Worm (Caenorhabditis elegans) whole organism, L3 larva: ENCODE data around the gene srw-51.

Experiments used
- R02D3.7 ChIP-seq: fragments of 150-350 bp; optimal IDR thresholded peaks from 2 replicates; lab custom pipeline; 2014; ENCODE audit warnings: missing biosample characterization, missing genetic modification characterization
- ZK546.5 ChIP-seq: sonication (generic microtip); optimal IDR thresholded peaks from 2 replicates; lab custom pipeline; 2017; ENCODE audit warnings: missing biosample characterization, missing genetic modification characterization
- aly-2 ChIP-seq: fragments of 150-350 bp; optimal IDR thresholded peaks from 2 replicates; lab custom pipeline; 2014; ENCODE audit warnings: missing biosample characterization, missing genetic modification characterization
- ceh-16 ChIP-seq: sonication (generic microtip); optimal IDR thresholded peaks from 2 replicates; lab custom pipeline; 2017; ENCODE audit warnings: missing biosample characterization, missing genetic modification characterization
- ceh-28 ChIP-seq: fragments of 150-350 bp; optimal IDR thresholded peaks from 2 replicates; lab custom pipeline; 2014; ENCODE audit warnings: missing biosample characterization, missing genetic modification reagents, missing genetic modification characterization
- ceh-9 ChIP-seq: sonication (generic microtip); optimal IDR thresholded peaks from 2 replicates; lab custom pipeline; 2018; ENCODE audit warnings: missing biosample characterization, missing genetic modification characterization
- daf-12 ChIP-seq: fragments of 150-350 bp; optimal IDR thresholded peaks from 2 replicates; lab custom pipeline; 2014; ENCODE audit warnings: missing biosample characterization, missing genetic modification reagents, missing genetic modification characterization
- elt-2 ChIP-seq: sonication (generic microtip); optimal IDR thresholded peaks from 2 replicates; lab custom pipeline; 2016; ENCODE audit warnings: missing genetic modification reagents, mild to moderate bottlenecking, missing genetic modification characterization, missing compliant biosample characterization
- elt-3 ChIP-seq, 3 experiments: fragments of 150-350 bp in 1 of 3; sonication (generic microtip) in 2 of 3; optimal IDR thresholded peaks; 2 replicates in 2 of 3; 4 replicates in 1 of 3; lab custom pipeline; 2014 to 2017; ENCODE audit warnings: missing biosample characterization in 3 of 3, missing genetic modification characterization in 3 of 3
- eor-1 ChIP-seq, 2 experiments: fragments of 150-350 bp; optimal IDR thresholded peaks; 2 replicates each; lab custom pipeline; 2014 to 2018; ENCODE audit warnings: missing biosample characterization in 2 of 2, missing genetic modification characterization in 2 of 2
- fkh-10 ChIP-seq: sonication (generic microtip); optimal IDR thresholded peaks from 2 replicates; lab custom pipeline; 2017; ENCODE audit warnings: missing biosample characterization, missing genetic modification reagents, missing genetic modification characterization
- fkh-2 ChIP-seq: fragments of 150-350 bp; optimal IDR thresholded peaks from 2 replicates; lab custom pipeline; 2014; ENCODE audit warnings: missing biosample characterization, missing genetic modification reagents, missing genetic modification characterization
- hmg-11 ChIP-seq: sonication (generic microtip); optimal IDR thresholded peaks from 2 replicates; lab custom pipeline; 2016; ENCODE audit warnings: missing genetic modification characterization, missing compliant biosample characterization
- lin-15B ChIP-seq: fragments of 150-350 bp; optimal IDR thresholded peaks from 2 replicates; lab custom pipeline; 2014; ENCODE audit warnings: missing biosample characterization, missing genetic modification characterization
- lsy-12 ChIP-seq: sonication (generic microtip); optimal IDR thresholded peaks from 2 replicates; lab custom pipeline; 2016; ENCODE audit warnings: mild to moderate bottlenecking, missing genetic modification characterization, missing compliant biosample characterization
- mdl-1 ChIP-seq: fragments of 150-350 bp; optimal IDR thresholded peaks from 2 replicates; lab custom pipeline; 2014; ENCODE audit warnings: missing biosample characterization, missing genetic modification characterization
- mml-1 ChIP-seq: fragments of 150-350 bp; sonication (generic microtip); optimal IDR thresholded peaks from 3 replicates; lab custom pipeline; 2014; ENCODE audit warnings: missing biosample characterization, missing genetic modification characterization
- nfya-1 ChIP-seq: sonication (generic microtip); optimal IDR thresholded peaks from 2 replicates; lab custom pipeline; 2017; ENCODE audit warnings: missing genetic modification characterization, mild to moderate bottlenecking, missing compliant biosample characterization, antibody characterized with exemption, moderate library complexity; ENCODE audit not compliant: insufficient read depth
- nhr-11 ChIP-seq: fragments of 150-350 bp; optimal IDR thresholded peaks from 2 replicates; lab custom pipeline; 2014; ENCODE audit warnings: missing biosample characterization, missing genetic modification characterization
- nhr-12 ChIP-seq: fragments of 150-350 bp; optimal IDR thresholded peaks from 2 replicates; lab custom pipeline; 2014; ENCODE audit warnings: missing biosample characterization, missing genetic modification characterization
- nhr-23 ChIP-seq: fragments of 150-350 bp; optimal IDR thresholded peaks from 2 replicates; lab custom pipeline; 2014; ENCODE audit warnings: missing biosample characterization, missing genetic modification reagents, missing genetic modification characterization
- nhr-237 ChIP-seq: fragments of 150-350 bp; optimal IDR thresholded peaks from 2 replicates; lab custom pipeline; 2014; ENCODE audit warnings: missing biosample characterization, missing genetic modification characterization
- nhr-25 ChIP-seq: sonication (generic microtip); optimal IDR thresholded peaks from 2 replicates; lab custom pipeline; 2017; ENCODE audit warnings: missing biosample characterization, missing genetic modification characterization
- nhr-77 ChIP-seq: fragments of 150-350 bp; optimal IDR thresholded peaks from 2 replicates; lab custom pipeline; 2014; ENCODE audit warnings: missing biosample characterization, missing genetic modification characterization
- pqm-1 ChIP-seq: fragments of 150-350 bp; optimal IDR thresholded peaks from 2 replicates; lab custom pipeline; 2017; ENCODE audit warnings: missing biosample characterization, missing genetic modification characterization, inconsistent platforms
- snpc-4 ChIP-seq: fragments of 150-350 bp; optimal IDR thresholded peaks from 2 replicates; lab custom pipeline; 2014; ENCODE audit warnings: missing biosample characterization, missing genetic modification characterization
- unc-62 ChIP-seq: fragments of 150-350 bp; sonication (generic microtip); optimal IDR thresholded peaks from 4 replicates; lab custom pipeline; 2014; ENCODE audit warnings: missing biosample characterization, missing genetic modification reagents, missing genetic modification characterization
- zag-1 ChIP-seq: fragments of 150-350 bp; optimal IDR thresholded peaks from 2 replicates; lab custom pipeline; 2014; ENCODE audit warnings: missing biosample characterization, missing genetic modification characterization
- ztf-11 ChIP-seq: fragments of 150-350 bp; optimal IDR thresholded peaks from 2 replicates; lab custom pipeline; 2014; ENCODE audit warnings: missing biosample characterization, missing genetic modification characterization
- ztf-4 ChIP-seq: fragments of 150-350 bp; optimal IDR thresholded peaks from 2 replicates; lab custom pipeline; 2014; ENCODE audit warnings: missing biosample characterization, missing genetic modification characterization

The srw-51 gene

ce11 chrV:17208045-17208444 lies 37.3 kb upstream of the srw-51 start, which contains the start of gene Y68A4A.13:
Gene Y68A4A.13, minus strand, starts transcription at chrV:17208145.
- TF ChIP-seq lsy-12 (tag; lab: Kevin White, UChicago) (no peak), nfya-1 (no peak), elt-3 (tag; optimal IDR thresholded peaks at IDR 0.05; lab: Kevin White, UChicago) (no peak), ceh-28 (tag; lab: Kevin White, UChicago) (no peak), ceh-16 (tag; lab: Kevin White, UChicago) (no peak), fkh-2 (tag; lab: Kevin White, UChicago) (no peak), ZK546.5 (no peak), mdl-1 (tag; lab: Kevin White, UChicago) (no peak), nhr-77 (no peak), unc-62 (GFP tag; lab: Kevin White, UChicago) (no peak), ztf-4 (tag; lab: Kevin White, UChicago) (no peak), lin-15B (tag; lab: Kevin White, UChicago) (no peak)

ce11 chrV:17206469-17206868 lies 35.7 kb upstream of the srw-51 start:
- TF ChIP-seq pqm-1 (tag; lab: Kevin White, UChicago) (no peak), aly-2 (no peak)

- no peak for TF ChIP-seq mdl-1 (tag; lab: Kevin White, UChicago)
- no peak for TF ChIP-seq daf-12 (tag; lab: Kevin White, UChicago)
- no peak for TF ChIP-seq nhr-25 (tag; lab: Kevin White, UChicago)
Measured at ce11 chrV:17201847-17202246, 31.1 kb upstream of the srw-51 start, which contains the start of gene Y68A4A.10. Gene Y68A4A.10, plus strand, starts transcription at chrV:17202147.

DNA sequence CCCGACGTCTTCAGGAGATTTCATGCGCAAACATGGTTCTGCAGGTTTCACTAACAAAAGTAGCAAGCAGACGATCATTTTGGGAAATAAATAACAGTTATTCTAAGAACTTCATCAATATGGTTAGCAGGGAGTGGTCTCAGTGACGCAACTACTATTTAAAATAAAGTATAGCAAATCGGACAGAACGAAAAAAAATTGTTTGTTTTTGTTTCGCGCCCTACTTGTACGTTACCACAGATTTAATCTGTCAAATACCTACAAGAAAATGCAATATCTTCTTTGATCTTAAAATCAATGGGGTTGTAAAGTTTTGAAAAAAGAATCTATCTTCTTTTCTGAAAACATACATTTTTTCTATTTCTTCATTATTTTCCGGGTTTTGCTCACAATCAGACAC lies 28.2 kb upstream of the srw-51 start, which contains the start of gene srz-96:
Gene srz-96, plus strand, starts transcription at position 301 of the 400 bp plus-strand sequence.
- TF ChIP-seq lin-15B (tag; lab: Kevin White, UChicago) (no peak), nhr-237 (no peak), nhr-12 (no peak), pqm-1 (tag; lab: Kevin White, UChicago) (no peak), mdl-1 (tag; lab: Kevin White, UChicago) (no peak), ztf-11 (no peak), elt-2 (tag; lab: Kevin White, UChicago) (no peak), mml-1 (tag; lab: Kevin White, UChicago) (no peak), ceh-16 (tag; lab: Kevin White, UChicago) (no peak), snpc-4 (tag; lab: Kevin White, UChicago) (no peak), zag-1 (tag; lab: Kevin White, UChicago) (no peak), nhr-11 (tag; lab: Kevin White, UChicago) (no peak), ceh-9 (tag; lab: Kevin White, UChicago) (no peak)

DNA sequence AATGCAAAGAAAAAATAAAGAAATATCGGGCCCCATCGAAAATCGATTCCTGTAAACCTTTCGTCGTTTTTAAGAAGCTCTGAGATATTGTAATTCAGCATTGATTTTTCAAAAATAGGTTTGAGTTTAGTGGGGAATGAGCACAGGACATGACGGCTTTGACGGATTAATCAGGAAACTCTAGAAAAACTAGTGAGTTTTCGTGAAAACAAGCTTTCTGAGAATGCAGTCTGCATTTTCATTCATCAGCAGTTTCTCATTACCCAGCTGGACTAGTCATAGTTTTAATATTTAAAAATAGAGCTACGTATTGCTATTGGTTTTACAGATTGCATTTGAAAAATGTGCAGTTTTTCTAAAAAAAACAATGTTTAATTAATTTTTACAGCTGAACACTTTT lies 21.5 kb upstream of the srw-51 start, which contains the start of gene srz-47:
Gene srz-47, minus strand, starts transcription at position 101 of the 400 bp plus-strand sequence.
- TF ChIP-seq unc-62 (GFP tag; lab: Kevin White, UChicago): no peak
- TF ChIP-seq hmg-11 (tag; lab: Kevin White, UChicago): no peak
- no peak for TF ChIP-seq eor-1 (tag; optimal IDR thresholded peaks at IDR 0.05; lab: Kevin White, UChicago)
- TF ChIP-seq mdl-1 (tag; lab: Kevin White, UChicago): no peak
- TF ChIP-seq zag-1 (tag; lab: Kevin White, UChicago): no peak
- no peak for TF ChIP-seq lin-15B (tag; lab: Kevin White, UChicago)
- TF ChIP-seq fkh-2 (tag; lab: Kevin White, UChicago): no peak
- TF ChIP-seq fkh-10 (GFP tag; lab: Kevin White, UChicago): no peak
- no peak for TF ChIP-seq nhr-23
- no peak for TF ChIP-seq R02D3.7
- TF ChIP-seq pqm-1 (tag; lab: Kevin White, UChicago): no peak
- no peak for TF ChIP-seq ceh-28 (tag; lab: Kevin White, UChicago)
- TF ChIP-seq ztf-4 (tag; lab: Kevin White, UChicago): no peak

- TF ChIP-seq mdl-1 (tag; lab: Kevin White, UChicago) (no peak), unc-62 (GFP tag; lab: Kevin White, UChicago) (no peak)
Measured at ce11 chrV:17190399-17190798, 19.7 kb upstream of the srw-51 start, which contains the start of gene str-199. Gene str-199, minus strand, starts transcription at chrV:17190499.
